Worm (Caenorhabditis elegans) whole organism, young adult: ENCODE data around the gene C53A5.9.

Source experiments
- B0019.2 ChIP-seq: fragments of 200-800 bp; sonication (Bioruptor generic); conservative IDR thresholded peaks from 2 replicates; pipeline ENCODE4 v1.3.6; 2022; ENCODE audit warnings: missing genetic modification reagents, missing genetic modification characterization, missing compliant biosample characterization
- B0261.1 ChIP-seq: sonication (generic microtip); optimal IDR thresholded peaks from 2 replicates; lab custom pipeline; 2016; ENCODE audit warnings: mild to moderate bottlenecking, missing genetic modification characterization, moderate library complexity, missing compliant biosample characterization
- C06A6.2 ChIP-seq: fragments of 200-800 bp; sonication (Bioruptor generic); conservative IDR thresholded peaks from 2 replicates; pipeline ENCODE4 v1.3.6; 2022; ENCODE audit warnings: missing genetic modification characterization, missing compliant biosample characterization
- F33H1.4 ChIP-seq: fragments of 200-800 bp; sonication (Bioruptor generic); IDR thresholded peaks from 2 replicates; pipeline ENCODE4 v1.3.6; 2022; ENCODE audit warnings: missing genetic modification reagents, missing genetic modification characterization, missing compliant biosample characterization
- F57A8.1 ChIP-seq: fragments of 200-800 bp; sonication (Bioruptor generic); optimal IDR thresholded peaks from 2 replicates; lab custom pipeline; 2018; ENCODE audit warnings: mild to moderate bottlenecking, missing genetic modification characterization, moderate library complexity, missing compliant biosample characterization
- F57C9.4 ChIP-seq: sonication (generic microtip); optimal IDR thresholded peaks from 2 replicates; lab custom pipeline; 2017; ENCODE audit warnings: mild to moderate bottlenecking, missing genetic modification characterization, missing compliant biosample characterization
- T26A5.8 ChIP-seq: sonication (generic microtip); optimal IDR thresholded peaks from 2 replicates; lab custom pipeline; 2016; ENCODE audit warnings: missing genetic modification characterization, missing compliant biosample characterization
- Y79H2A.3 ChIP-seq: fragments of 200-800 bp; sonication (Bioruptor generic); conservative IDR thresholded peaks from 2 replicates; pipeline ENCODE4 v1.3.6; 2022; ENCODE audit warnings: missing genetic modification reagents, missing genetic modification characterization, missing compliant biosample characterization
- Y95B8A.8 ChIP-seq: fragments of 200-800 bp; sonication (Bioruptor generic); IDR thresholded peaks from 2 replicates; pipeline ENCODE4 v1.3.6; 2022; ENCODE audit warnings: missing genetic modification reagents, missing genetic modification characterization, missing compliant biosample characterization
- ama-1 ChIP-seq, 3 experiments: fragments of 150-350 bp in 1 of 3; sonication (generic microtip) in 2 of 3; optimal IDR thresholded peaks; 2 replicates each; lab custom pipeline; 2014 to 2018; ENCODE audit warnings: missing biosample characterization in 2 of 3, missing genetic modification characterization in 2 of 3, missing genetic modification reagents in 2 of 3
- athp-1 ChIP-seq: sonication (generic microtip); optimal IDR thresholded peaks from 2 replicates; lab custom pipeline; 2017; ENCODE audit warnings: mild to moderate bottlenecking, missing genetic modification characterization, missing compliant biosample characterization
- attf-6 ChIP-seq: fragments of 200-800 bp; sonication (Bioruptor generic); IDR thresholded peaks from 2 replicates; pipeline ENCODE4 v1.3.6; 2022; ENCODE audit warnings: missing genetic modification reagents, missing genetic modification characterization, missing compliant biosample characterization
- bed-2 ChIP-seq: fragments of 200-800 bp; sonication (Bioruptor generic); IDR thresholded peaks from 2 replicates; pipeline ENCODE4 v1.3.6; 2022; ENCODE audit warnings: missing genetic modification reagents, missing genetic modification characterization, missing compliant biosample characterization
- ccch-3 ChIP-seq: fragments of 200-800 bp; sonication (Bioruptor generic); optimal IDR thresholded peaks from 2 replicates; lab custom pipeline; 2018; ENCODE audit warnings: mild to moderate bottlenecking, missing genetic modification characterization, missing compliant biosample characterization
- cebp-1 ChIP-seq, 2 experiments: fragments of 200-800 bp in 1 of 2; sonication (Bioruptor generic) in 1 of 2; sonication (generic microtip) in 1 of 2; IDR thresholded peaks in 1 of 2; optimal IDR thresholded peaks in 1 of 2; 2 replicates each; pipeline versions ENCODE4 v1.3.6 to Lab custom; 2017 to 2022; ENCODE audit warnings: missing compliant biosample characterization in 2 of 2, missing genetic modification characterization in 2 of 2, mild to moderate bottlenecking in 1 of 2, missing genetic modification reagents in 1 of 2, moderate library complexity in 1 of 2
- ceh-79 ChIP-seq: sonication (generic microtip); optimal IDR thresholded peaks from 2 replicates; lab custom pipeline; 2017; ENCODE audit warnings: mild to moderate bottlenecking, missing genetic modification characterization, missing compliant biosample characterization
- ceh-91 ChIP-seq: fragments of 200-800 bp; sonication (Bioruptor generic); IDR thresholded peaks from 2 replicates; pipeline ENCODE4 v1.3.6; 2022; ENCODE audit warnings: missing genetic modification reagents, missing genetic modification characterization, missing compliant biosample characterization
- die-1 ChIP-seq: sonication (generic microtip); optimal IDR thresholded peaks from 2 replicates; lab custom pipeline; 2016; ENCODE audit warnings: missing genotype, mild to moderate bottlenecking, missing genetic modification characterization, missing compliant biosample characterization
- efl-1 ChIP-seq: fragments of 150-350 bp; optimal IDR thresholded peaks from 2 replicates; lab custom pipeline; 2014; ENCODE audit warnings: missing biosample characterization, missing genetic modification reagents, missing genetic modification characterization
- egl-44 ChIP-seq: fragments of 200-800 bp; sonication (Bioruptor generic); IDR thresholded peaks from 2 replicates; pipeline ENCODE4 v1.3.6; 2022; ENCODE audit warnings: missing genetic modification reagents, missing genetic modification characterization, missing compliant biosample characterization
- ets-4 ChIP-seq: fragments of 200-800 bp; sonication (Bioruptor generic); optimal IDR thresholded peaks from 2 replicates; lab custom pipeline; 2018; ENCODE audit warnings: mild to moderate bottlenecking, missing genetic modification characterization, missing compliant biosample characterization
- hmg-1.2 ChIP-seq: fragments of 200-800 bp; sonication (Bioruptor generic); IDR thresholded peaks from 2 replicates; pipeline ENCODE4 v1.3.6; 2022; ENCODE audit warnings: missing genetic modification reagents, missing genetic modification characterization, missing compliant biosample characterization
- hrde-1 ChIP-seq: sonication (generic microtip); optimal IDR thresholded peaks from 2 replicates; lab custom pipeline; 2016; ENCODE audit warnings: missing genetic modification characterization, mild to moderate bottlenecking, missing compliant biosample characterization, moderate library complexity, missing genotype, missing genetic modification reagents, borderline replicate concordance
- lin-35 ChIP-seq, 3 experiments: fragments of 150-350 bp in 2 of 3; sonication (generic microtip) in 1 of 3; optimal IDR thresholded peaks; 2 replicates each; lab custom pipeline; 2014 to 2018; ENCODE audit warnings: missing biosample characterization in 3 of 3, missing genetic modification characterization in 3 of 3, missing genetic modification reagents in 3 of 3
- lin-40 ChIP-seq: sonication (generic microtip); optimal IDR thresholded peaks from 2 replicates; lab custom pipeline; 2016; ENCODE audit warnings: missing genetic modification characterization, mild to moderate bottlenecking, missing compliant biosample characterization, missing genotype, missing genetic modification reagents
- lsl-1 ChIP-seq: fragments of 200-800 bp; sonication (Bioruptor generic); optimal IDR thresholded peaks from 2 replicates; lab custom pipeline; 2018; ENCODE audit warnings: mild to moderate bottlenecking, missing genetic modification characterization, moderate library complexity, missing compliant biosample characterization
- lsy-27 ChIP-seq: sonication (generic microtip); optimal IDR thresholded peaks from 2 replicates; lab custom pipeline; 2017; ENCODE audit warnings: missing genetic modification characterization, mild to moderate bottlenecking, missing compliant biosample characterization, antibody characterized with exemption, missing genotype, borderline replicate concordance; ENCODE audit not compliant: insufficient read depth
- madf-6 ChIP-seq: fragments of 200-800 bp; sonication (Bioruptor generic); IDR thresholded peaks from 2 replicates; pipeline ENCODE4 v1.3.6; 2022; ENCODE audit warnings: missing genetic modification reagents, missing genetic modification characterization, missing compliant biosample characterization
- madf-8 ChIP-seq: fragments of 200-800 bp; sonication (Bioruptor generic); conservative IDR thresholded peaks from 2 replicates; pipeline ENCODE4 v1.3.6; 2022; ENCODE audit warnings: missing genetic modification reagents, missing genetic modification characterization, missing compliant biosample characterization
- mel-28 ChIP-seq: sonication (generic microtip); optimal IDR thresholded peaks from 2 replicates; lab custom pipeline; 2016; ENCODE audit warnings: borderline replicate concordance, mild to moderate bottlenecking, missing genetic modification characterization, missing compliant biosample characterization
- mes-4 ChIP-seq: sonication (generic microtip); optimal IDR thresholded peaks from 2 replicates; lab custom pipeline; 2016; ENCODE audit warnings: missing genotype, missing genetic modification characterization, missing compliant biosample characterization
- nfyb-1 ChIP-seq: fragments of 200-800 bp; sonication (Bioruptor generic); IDR thresholded peaks from 2 replicates; pipeline ENCODE4 v1.3.6; 2022; ENCODE audit warnings: missing genetic modification reagents, missing genetic modification characterization, missing compliant biosample characterization
- nhr-80 ChIP-seq: sonication (generic microtip); optimal IDR thresholded peaks from 2 replicates; lab custom pipeline; 2016; ENCODE audit warnings: missing genetic modification characterization, missing compliant biosample characterization
- pbrm-1 ChIP-seq: fragments of 200-800 bp; sonication (Bioruptor generic); IDR thresholded peaks from 2 replicates; pipeline ENCODE4 v1.3.6; 2022; ENCODE audit warnings: missing genetic modification reagents, missing genetic modification characterization, missing compliant biosample characterization
- repo-1 ChIP-seq: sonication (generic microtip); optimal IDR thresholded peaks from 2 replicates; lab custom pipeline; 2017; ENCODE audit warnings: mild to moderate bottlenecking, missing genetic modification characterization, missing compliant biosample characterization
- snpc-4 ChIP-seq, 5 experiments: fragments of 150-350 bp in 1 of 5; sonication (generic microtip) in 4 of 5; optimal IDR thresholded peaks; 2 replicates each; lab custom pipeline; 2014 to 2018; ENCODE audit warnings: missing genetic modification characterization in 5 of 5, missing biosample characterization in 3 of 5, antibody characterized with exemption in 2 of 5, mild to moderate bottlenecking in 2 of 5, missing compliant biosample characterization in 2 of 5, missing genotype in 2 of 5, moderate library complexity in 2 of 5, missing genetic modification reagents in 1 of 5
- sptf-2 ChIP-seq: fragments of 200-800 bp; sonication (Bioruptor generic); optimal IDR thresholded peaks from 2 replicates; lab custom pipeline; 2018; ENCODE audit warnings: mild to moderate bottlenecking, missing genetic modification characterization, missing compliant biosample characterization
- tbp1 ChIP-seq: fragments of 200-800 bp; sonication (Bioruptor generic); optimal IDR thresholded peaks from 2 replicates; lab custom pipeline; 2018; ENCODE audit warnings: mild to moderate bottlenecking, missing genetic modification characterization, missing compliant biosample characterization
- zim-3 ChIP-seq: sonication (generic microtip); optimal IDR thresholded peaks from 2 replicates; lab custom pipeline; 2017; ENCODE audit warnings: mild to moderate bottlenecking, missing genetic modification characterization, moderate library complexity, missing compliant biosample characterization

C53A5.9 gene

DNA sequence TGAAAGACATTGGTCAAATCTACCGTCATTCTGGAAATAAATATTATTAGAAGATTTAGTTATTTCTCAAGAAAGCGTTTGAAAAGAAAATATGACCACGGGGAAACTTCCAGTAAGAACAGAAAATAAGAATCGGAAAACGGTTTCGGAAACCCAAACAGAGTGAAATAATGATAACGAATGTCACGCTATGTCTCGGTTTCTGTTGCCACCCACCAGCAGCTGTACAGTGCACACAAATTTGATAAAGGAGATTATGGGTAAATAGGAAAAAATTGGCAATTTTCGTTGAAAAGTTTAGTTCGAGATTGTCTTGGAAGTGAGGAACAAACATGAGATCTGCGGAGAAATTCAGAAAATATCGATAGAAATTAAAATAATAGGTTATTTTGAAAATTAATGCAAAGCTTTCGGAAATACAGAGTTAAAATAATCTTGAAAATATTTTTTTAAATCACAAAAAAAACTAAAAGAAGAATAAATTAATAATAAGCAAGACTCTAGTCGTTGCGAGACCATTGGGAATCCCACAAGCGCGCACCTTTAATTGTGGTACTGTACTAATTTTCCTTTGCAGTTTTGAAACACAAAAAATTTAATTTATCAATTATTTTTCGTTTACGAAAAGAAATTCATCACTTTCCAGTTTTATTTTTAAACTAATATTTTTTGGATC lies 38.5 kb upstream of the C53A5.9 start, which contains the start of gene pes-9 (continued):
- TF ChIP-seq mel-28 (tag; lab: Kevin White, UChicago) (no peak), C06A6.2 (GFP tag; lab: Robert Waterston, UW) (no peak), ccch-3 (GFP tag; lab: Kevin White, UChicago) (no peak), sptf-2 (no peak), F57C9.4 (no peak), F57A8.1 (GFP tag; lab: Kevin White, UChicago) (no peak), lin-35 (GFP tag; optimal IDR thresholded peaks at IDR 0.05; lab: Kevin White, UChicago) (no peak), bed-2 (GFP tag; lab: Robert Waterston, UW) (no peak), egl-44 (GFP tag; lab: Robert Waterston, UW) (no peak), ama-1 (optimal IDR thresholded peaks at IDR 0.05; lab: Kevin White, UChicago) (no peak), ama-1 (GFP tag; optimal IDR thresholded peaks at IDR 0.05; lab: Kevin White, UChicago) (no peak), F33H1.4 (GFP tag; lab: Robert Waterston, UW) (peak; percentile 78), ceh-79 (no peak), snpc-4 (GFP tag; optimal IDR thresholded peaks at IDR 0.05; lab: Kevin White, UChicago) (no peak), snpc-4 (tag; optimal IDR thresholded peaks at IDR 0.05; lab: Kevin White, UChicago) (no peak), zim-3 (tag; lab: Kevin White, UChicago) (no peak), ets-4 (GFP tag; lab: Kevin White, UChicago) (no peak), lsl-1 (GFP tag; lab: Kevin White, UChicago) (peak; percentile 74), madf-6 (GFP tag; lab: Robert Waterston, UW) (peak; percentile 43), B0261.1 (tag; lab: Kevin White, UChicago) (no peak), lsy-27 (tag; lab: Kevin White, UChicago) (no peak)

DNA sequence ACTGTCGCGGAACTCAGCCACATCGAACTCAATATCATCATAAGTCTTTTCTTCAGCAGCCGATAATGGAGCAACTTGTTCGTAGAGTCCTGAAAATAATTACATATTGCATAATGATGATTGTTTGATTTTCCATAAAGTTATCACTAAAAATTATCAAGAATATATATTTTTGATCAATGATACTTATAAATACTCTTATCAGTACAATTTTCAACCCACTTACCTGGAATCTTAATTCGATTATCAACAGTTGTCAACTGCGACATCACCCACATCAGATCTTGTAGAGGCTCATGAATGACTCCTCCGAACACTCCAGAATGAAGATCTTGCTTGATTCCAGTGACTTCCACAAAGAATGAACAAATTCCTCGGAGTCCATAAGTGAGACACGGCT lies 37.3 kb upstream of the C53A5.9 start:
- TF ChIP-seq athp-1 (tag; lab: Kevin White, UChicago) (no peak), lin-40 (tag; lab: Kevin White, UChicago) (no peak), nhr-80 (tag; lab: Kevin White, UChicago) (peak; percentile 5)

DNA sequence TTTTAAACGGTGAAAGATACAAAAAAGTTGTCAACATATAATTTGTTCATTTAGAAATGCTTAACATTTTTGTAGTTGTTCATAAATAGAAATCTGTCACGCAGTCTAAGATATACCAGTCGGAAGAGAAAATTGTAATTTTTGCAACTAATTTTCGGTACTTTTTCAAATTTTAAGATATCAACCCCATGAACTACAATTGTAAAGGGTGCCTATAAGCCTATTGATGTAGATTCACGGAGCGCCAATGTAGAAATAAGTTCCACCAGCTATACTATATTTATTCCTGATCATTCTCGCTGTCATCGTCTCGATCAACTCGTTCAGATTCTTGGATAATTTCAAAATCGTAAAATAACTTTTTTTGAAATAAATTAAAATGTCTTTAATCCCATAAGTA lies 36.3 kb upstream of the C53A5.9 start:
- TF ChIP-seq repo-1 (tag; lab: Kevin White, UChicago): peak; percentile 34
- TF ChIP-seq bed-2 (GFP tag; lab: Robert Waterston, UW): no peak
- no peak for TF ChIP-seq Y79H2A.3 (GFP tag; lab: Robert Waterston, UW)
- TF ChIP-seq B0261.1 (tag; lab: Kevin White, UChicago): no peak
- peak; percentile 44; the same call in 1 of the 2 replicates for TF ChIP-seq nfyb-1

DNA sequence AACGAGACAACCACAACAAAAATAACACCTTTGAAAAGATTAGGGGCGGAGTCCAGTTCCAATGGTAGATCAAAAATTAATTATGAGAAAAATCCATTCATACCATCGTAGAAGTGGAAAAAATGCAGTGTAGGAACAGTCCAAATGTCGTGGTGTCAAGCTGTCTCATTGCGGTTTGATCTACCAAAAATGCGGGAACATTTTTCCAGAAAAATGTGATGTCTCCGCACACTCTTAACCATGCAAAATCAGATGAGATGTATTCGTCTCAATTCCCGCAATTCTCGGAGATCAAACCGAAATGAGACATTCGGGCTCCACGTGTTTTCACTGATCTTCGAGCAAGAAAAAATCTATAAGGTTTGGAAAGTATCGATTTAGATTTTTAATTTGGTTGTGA lies 35.4 kb upstream of the C53A5.9 start:
- no peak for TF ChIP-seq T26A5.8 (tag; lab: Kevin White, UChicago)
- 0 out of 2 replicates have a peak, but pooled peaks have one; percentile 8 for TF ChIP-seq hmg-1.2 (GFP tag; lab: Robert Waterston, UW)
- TF ChIP-seq bed-2 (GFP tag; lab: Robert Waterston, UW): no peak
- TF ChIP-seq madf-8: peak; percentile 51
- TF ChIP-seq ceh-91: peak; percentile 22; the same call in 1 of the 2 replicates
- no peak for TF ChIP-seq hrde-1 (tag; lab: Kevin White, UChicago)
- no peak for TF ChIP-seq F57A8.1 (GFP tag; lab: Kevin White, UChicago)
- no peak for TF ChIP-seq ets-4 (GFP tag; lab: Kevin White, UChicago)
- no peak for TF ChIP-seq Y95B8A.8 (GFP tag; lab: Robert Waterston, UW)
- TF ChIP-seq die-1 (tag; lab: Kevin White, UChicago): no peak
- TF ChIP-seq attf-6 (GFP tag; lab: Robert Waterston, UW): no peak
- TF ChIP-seq ceh-79: no peak
- TF ChIP-seq B0019.2: no peak
- TF ChIP-seq mes-4 (tag; lab: Kevin White, UChicago): no peak
- no peak for TF ChIP-seq tbp1
- no peak for TF ChIP-seq ama-1 (optimal IDR thresholded peaks at IDR 0.05; lab: Kevin White, UChicago)
- TF ChIP-seq ama-1 (GFP tag; optimal IDR thresholded peaks at IDR 0.05; lab: Kevin White, UChicago): no peak
- no peak for TF ChIP-seq egl-44 (GFP tag; lab: Robert Waterston, UW)
- TF ChIP-seq cebp-1 (GFP tag; IDR thresholded peaks at IDR 0.05; lab: Robert Waterston, UW): no peak
- no peak for TF ChIP-seq cebp-1 (tag; optimal IDR thresholded peaks at IDR 0.05; lab: Kevin White, UChicago)
- TF ChIP-seq lsl-1 (GFP tag; lab: Kevin White, UChicago): no peak
- peak; percentile 38 for TF ChIP-seq efl-1 (GFP tag; lab: Kevin White, UChicago)
- TF ChIP-seq F33H1.4 (GFP tag; lab: Robert Waterston, UW): no peak
- TF ChIP-seq pbrm-1 (GFP tag; lab: Robert Waterston, UW): no peak
